Worm (Caenorhabditis elegans): ENCODE data around the gene tost-1.

DNA sequence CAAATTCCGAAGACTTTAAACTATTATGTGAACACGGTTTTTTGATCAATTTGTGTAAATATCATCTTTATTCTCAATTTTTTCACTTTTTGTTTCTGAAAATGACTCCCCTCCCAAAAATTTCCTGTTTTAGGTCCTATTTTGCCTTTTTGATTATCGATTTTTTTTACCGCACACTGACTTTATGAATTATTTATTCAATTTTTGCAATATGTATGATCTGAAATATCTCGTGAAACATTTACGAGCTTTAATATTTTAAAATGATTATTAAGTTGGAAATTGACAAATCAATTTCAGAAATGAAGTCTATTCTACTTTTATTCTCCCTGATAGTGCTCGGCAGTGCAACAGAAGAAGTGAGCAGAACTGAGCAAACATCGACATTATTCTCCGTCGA lies 1.3 kb upstream of the tost-1 start, which contains the start of gene C35D10.1:
- TF ChIP-seq fos-1 (tag; optimal IDR thresholded peaks at IDR 0.05), result no peak
- no peak for TF ChIP-seq ceh-63 (GFP tag; optimal IDR thresholded peaks at IDR 0.05)
- TF ChIP-seq elt-3 (tag; optimal IDR thresholded peaks at IDR 0.05), result no peak
- no peak for TF ChIP-seq zag-1 (tag; optimal IDR thresholded peaks at IDR 0.05)
- TF ChIP-seq fkh-4 (tag; optimal IDR thresholded peaks at IDR 0.05; ENCODE audit: borderline replicate concordance), result no peak
- no peak for TF ChIP-seq lin-39 (tag; optimal IDR thresholded peaks at IDR 0.05)
- no peak for TF ChIP-seq sup-37 (GFP tag; optimal IDR thresholded peaks at IDR 0.05)
- TF ChIP-seq sptf-1 (tag; optimal IDR thresholded peaks at IDR 0.05), result no peak
- TF ChIP-seq nhr-237 (tag; optimal IDR thresholded peaks at IDR 0.05), result no peak
- TF ChIP-seq ceh-88 (GFP tag; IDR thresholded peaks at IDR 0.05), result no peak
- TF ChIP-seq nhr-28 (tag; optimal IDR thresholded peaks at IDR 0.05), result no peak
- no peak for TF ChIP-seq blmp-1 (tag; optimal IDR thresholded peaks at IDR 0.05)

All from whole organism, L1 larva.